Worm (Caenorhabditis elegans): ENCODE data around the gene T11B7.1.

DNA sequence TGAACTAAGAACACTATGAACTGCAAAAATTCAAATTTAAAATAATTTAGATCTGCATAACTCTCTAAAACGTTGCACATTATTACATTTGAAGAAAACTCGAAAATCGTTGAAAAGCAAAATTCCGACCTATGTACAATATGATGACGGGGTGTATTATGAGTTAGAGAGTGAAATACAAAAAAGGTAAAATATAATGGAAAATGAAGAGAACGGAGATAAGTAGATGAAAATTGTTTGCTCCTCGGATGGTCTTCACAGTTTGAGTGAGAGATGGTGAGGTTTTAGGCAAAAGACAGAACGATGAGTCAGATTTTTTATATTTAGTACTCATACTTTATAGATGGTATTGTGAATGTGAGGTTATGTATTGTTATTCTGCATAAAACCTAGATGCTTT is 33.2 kb upstream of the T11B7.1 start:
- TF ChIP-seq ceh-13 (GFP tag; optimal IDR thresholded peaks at IDR 0.05): no peak
- no peak for TF ChIP-seq tra-4 (tag; optimal IDR thresholded peaks at IDR 0.05)

All from whole organism, early embryonic.